Fruit fly (Drosophila melanogaster) whole organism, larva: ENCODE results near the gene CG13678.
"Not testable (repeated sequence)": the region's sequence is repeated elsewhere in the genome, so short reads cannot be mapped to it uniquely, and the experiment has no call there.

Experiments used
- noc ChIP-seq: fragments of 200-800 bp; sonication (Bioruptor generic); optimal IDR thresholded peaks from 3 replicates; lab custom pipeline; 2019; ENCODE audit warnings: missing biosample characterization, mild to moderate bottlenecking, missing genetic modification characterization, moderate library complexity

CG13678 gene

DNA sequence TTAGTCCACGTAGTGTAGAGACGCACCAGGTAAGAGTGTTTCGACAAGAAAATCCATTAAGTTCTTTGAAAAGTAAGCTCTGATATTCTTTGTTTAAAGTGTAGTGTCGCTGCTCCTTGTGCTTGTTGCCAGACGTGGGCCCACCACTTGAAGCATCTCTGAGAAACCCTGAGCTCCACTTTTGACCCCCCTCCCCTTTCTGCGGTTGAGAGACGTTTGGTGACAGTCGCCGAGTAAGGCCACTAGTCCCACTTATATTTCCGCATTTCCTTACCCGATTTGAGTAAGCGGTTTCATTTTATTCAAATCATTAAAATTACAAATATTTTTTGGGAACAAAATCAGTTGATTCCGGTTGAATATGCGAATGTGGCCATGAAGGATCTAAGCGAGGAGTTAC lies 10.4 kb upstream of the CG13678 start, which contains the start of gene CG8006:
Gene CG8006, plus strand, starts transcription at position 301 of the 400 bp plus-strand sequence.
- no peak for TF ChIP-seq noc (tag; lab: Kevin White, UChicago)

DNA sequence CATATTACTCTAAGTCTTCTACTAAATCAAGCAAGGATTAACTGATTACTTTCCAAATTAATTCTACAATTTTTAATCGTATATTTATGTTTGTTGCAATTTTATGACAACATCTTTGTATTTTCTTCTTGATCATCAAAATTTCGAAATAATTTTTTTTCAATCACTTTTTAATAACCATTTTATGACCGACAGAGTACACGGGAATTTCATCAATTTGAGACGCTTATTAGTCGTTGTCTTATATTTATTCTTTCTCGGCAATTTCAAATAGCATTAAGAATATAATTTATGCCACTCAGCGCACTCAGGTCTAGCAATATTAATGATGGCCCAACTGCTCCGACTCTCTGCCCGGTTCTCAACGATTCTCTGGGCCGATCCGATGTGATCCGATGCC lies 7.0 kb upstream of the CG13678 start, which contains the start of gene CG8012:
Gene CG8012, plus strand, starts transcription at position 301 of the 400 bp plus-strand sequence.
- TF ChIP-seq noc (tag; lab: Kevin White, UChicago): no peak

DNA sequence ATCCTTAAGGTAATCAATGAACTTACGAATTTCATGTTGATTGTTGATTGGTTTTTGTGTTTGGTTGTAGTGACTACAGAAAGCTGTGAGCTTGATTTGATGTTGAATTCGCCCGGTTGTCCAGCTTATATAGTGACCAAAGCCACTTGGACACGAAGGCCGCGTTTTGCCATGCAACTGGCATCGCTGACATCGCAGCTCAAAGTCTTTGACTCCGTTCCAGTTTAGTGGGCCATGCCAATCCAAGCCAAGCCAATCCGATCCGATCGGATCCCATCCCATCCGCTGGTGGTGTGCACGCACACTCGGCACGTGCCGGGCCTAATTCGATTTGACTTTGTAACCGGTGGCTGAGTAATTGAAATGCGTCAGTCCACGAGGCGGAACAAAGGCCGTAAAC lies 3.1 kb upstream of the CG13678 start, which contains the start of gene CG13674:
Gene CG13674, minus strand, starts transcription at position 101 of the 400 bp plus-strand sequence.
- TF ChIP-seq noc (tag; lab: Kevin White, UChicago): no peak

DNA sequence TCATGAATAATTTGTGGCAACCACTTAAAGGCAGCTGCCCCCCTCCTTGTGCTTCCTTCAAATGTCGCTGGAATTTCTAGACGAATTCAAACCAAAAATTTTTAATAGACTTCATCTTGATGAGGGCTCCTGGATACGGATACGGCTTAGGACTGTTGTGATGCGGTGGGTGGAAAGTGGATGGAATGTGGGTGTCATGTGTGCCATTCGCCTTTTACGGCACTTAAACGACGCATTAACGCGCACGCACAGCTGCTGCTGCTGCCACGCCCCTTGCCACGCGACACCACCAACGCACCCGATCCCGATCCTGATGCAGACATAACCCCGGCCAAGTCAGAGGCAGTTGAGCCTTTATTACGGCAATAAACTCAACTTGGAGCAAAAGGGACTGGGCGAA lies 2.3 kb upstream of the CG13678 start:
- no peak for TF ChIP-seq noc (tag; lab: Kevin White, UChicago)

DNA sequence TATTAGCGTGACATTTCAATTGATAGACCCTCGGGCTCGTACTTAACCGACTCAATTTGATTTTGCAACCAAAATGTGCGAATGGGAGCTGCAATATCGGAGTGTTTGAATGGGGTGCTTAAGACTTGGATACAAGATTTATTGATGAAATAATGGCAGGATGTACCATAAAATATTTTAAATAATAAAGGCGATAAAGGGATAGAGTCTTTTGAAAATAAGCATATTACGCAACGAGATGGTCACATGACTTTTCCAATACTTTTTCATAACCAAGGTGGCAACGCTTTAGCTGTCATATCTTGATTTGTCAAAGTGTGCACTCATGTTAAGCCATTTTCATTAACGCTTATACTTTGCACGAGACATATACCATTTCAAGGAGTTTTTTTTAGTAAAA lies 7.0 kb downstream of the CG13678 start, which contains the start of gene eIF4E3:
Gene eIF4E3, plus strand, starts transcription at position 301 of the 400 bp plus-strand sequence.
- TF ChIP-seq noc (tag; lab: Kevin White, UChicago): no peak

DNA sequence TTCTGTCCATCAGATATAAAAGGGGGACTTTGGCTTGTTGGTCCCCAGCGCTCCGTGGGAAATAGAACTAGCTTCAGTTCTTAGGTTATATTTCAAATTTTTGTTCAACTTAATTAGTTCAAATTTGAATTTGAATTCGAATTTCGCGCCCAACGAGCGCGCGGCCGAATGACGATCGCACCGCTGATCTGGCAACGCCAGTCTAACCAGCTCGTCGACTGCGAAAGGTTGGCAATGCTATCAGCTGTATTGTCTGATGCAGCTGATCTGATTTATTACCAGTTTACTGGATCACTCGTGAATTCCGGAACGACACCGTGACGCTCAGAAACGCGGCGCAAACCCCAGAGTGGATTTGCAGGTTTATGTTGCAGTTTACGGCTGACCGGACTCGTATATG lies 16.4 kb downstream of the CG13678 start, which contains the start of gene Dscam4:
Gene Dscam4, plus strand, starts transcription at position 301 of the 400 bp plus-strand sequence.
- TF ChIP-seq noc (tag; lab: Kevin White, UChicago): not testable (repeated sequence)

DNA sequence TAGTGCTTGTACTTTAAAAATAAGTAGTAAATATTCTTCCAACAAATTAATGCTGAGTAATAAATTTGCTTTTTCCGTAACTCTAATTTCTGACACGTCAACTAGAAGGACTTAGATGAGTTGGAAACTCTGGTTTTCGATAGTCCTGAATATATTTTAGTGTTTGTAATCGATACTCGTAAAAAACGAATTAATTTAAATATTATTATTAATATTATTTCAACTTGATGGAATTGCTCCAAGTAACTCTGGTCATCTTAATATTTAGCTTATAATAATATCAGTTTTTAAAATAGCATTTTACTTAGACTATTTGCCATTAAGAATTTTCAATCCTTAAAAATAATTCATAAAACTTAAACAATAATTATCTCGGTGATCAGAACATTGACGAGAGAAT lies 18.6 kb downstream of the CG13678 start, which contains the start of gene CG7213:
Gene CG7213, minus strand, starts transcription at position 101 of the 400 bp plus-strand sequence.
- no peak for TF ChIP-seq noc (tag; lab: Kevin White, UChicago)

DNA sequence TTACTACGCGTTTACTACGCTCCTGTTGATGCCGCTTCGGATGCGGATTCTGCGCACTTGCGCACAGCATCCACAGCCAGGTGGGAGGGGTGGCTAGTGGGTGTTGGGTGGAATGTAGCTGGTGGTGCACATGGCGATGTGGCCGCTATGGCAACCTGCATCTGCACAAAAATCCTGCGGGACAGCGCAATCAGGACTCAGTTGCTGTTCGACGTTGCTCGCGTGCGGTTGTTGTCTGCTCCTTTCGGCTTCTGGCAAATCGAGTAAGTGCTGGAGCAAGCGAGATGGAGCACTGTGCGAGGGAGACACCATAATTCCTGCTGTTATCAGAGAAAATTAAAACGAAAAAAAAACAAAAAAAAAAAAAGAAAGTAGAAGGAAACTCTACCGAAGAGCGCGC lies 19.0 kb downstream of the CG13678 start:
- TF ChIP-seq noc (tag; lab: Kevin White, UChicago): no peak
